Worm (Caenorhabditis elegans): Measurements from ENCODE around the gene dpy-28.

dpy-28 gene

DNA sequence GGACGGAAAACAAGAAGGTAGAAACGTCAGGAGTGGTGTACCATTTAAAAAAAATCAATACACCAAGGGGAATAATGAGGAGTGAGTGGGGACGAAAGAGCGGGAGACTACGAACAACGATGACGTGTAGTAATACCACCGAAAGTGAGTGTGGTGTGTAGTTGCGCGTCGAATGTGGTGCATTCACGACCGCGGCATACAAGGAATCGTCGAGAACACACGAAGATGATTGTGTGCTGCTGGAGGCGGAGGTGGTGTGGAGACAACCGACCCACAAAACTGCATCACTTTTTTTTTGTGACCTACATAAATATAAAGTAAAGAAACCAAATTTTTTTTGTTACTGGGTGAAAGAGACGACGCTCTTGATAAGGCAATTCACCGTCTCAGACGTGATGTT, 55.4 kb downstream of the dpy-28 start (continued):
- TF ChIP-seq let-526 (GFP tag; IDR thresholded peaks at IDR 0.05), result peak; percentile 14; the same call in 1 of the 2 replicates
- TF ChIP-seq nhr-90 (tag; optimal IDR thresholded peaks at IDR 0.05), result peak; percentile 14
- no peak for TF ChIP-seq unc-130 (GFP tag; optimal IDR thresholded peaks at IDR 0.05)
- TF ChIP-seq lin-54 (GFP tag; optimal IDR thresholded peaks at IDR 0.05), result peak; percentile 38
- TF ChIP-seq athp-1 (tag; optimal IDR thresholded peaks at IDR 0.05), result no peak
- no peak for TF ChIP-seq ccch-3 (GFP tag; optimal IDR thresholded peaks at IDR 0.05)
- peak in 1 of 3 experiments; percentile 18 for TF ChIP-seq lin-35 (GFP tag; optimal IDR thresholded peaks at IDR 0.05)
- peak; percentile 19 for TF ChIP-seq ztf-18 (tag; optimal IDR thresholded peaks at IDR 0.05)
- TF ChIP-seq hsf-1 (GFP tag; IDR thresholded peaks at IDR 0.05), result peak; percentile 74
- no peak for TF ChIP-seq ztf-3 (GFP tag; optimal IDR thresholded peaks at IDR 0.05)
- TF ChIP-seq T07F8.4 (tag; optimal IDR thresholded peaks at IDR 0.05), result no peak
- TF ChIP-seq rpc-1 (optimal IDR thresholded peaks at IDR 0.05), result no peak
- no peak for TF ChIP-seq rpc-1 (tag; optimal IDR thresholded peaks at IDR 0.05)
- peak; percentile 66 for TF ChIP-seq ceh-27 (GFP tag; optimal IDR thresholded peaks at IDR 0.05)
- peak; percentile 13; the same call in 1 of the 2 replicates for TF ChIP-seq egrh-3 (GFP tag; IDR thresholded peaks at IDR 0.05)
- peak; percentile 69 for TF ChIP-seq ZK185.1 (tag; optimal IDR thresholded peaks at IDR 0.05; ENCODE audit: poor library complexity, severe bottlenecking)
- no peak for TF ChIP-seq dpl-1 (GFP tag; optimal IDR thresholded peaks at IDR 0.05)
- TF ChIP-seq ztf-6 (GFP tag; IDR thresholded peaks at IDR 0.05), result no peak
- TF ChIP-seq bed-2 (GFP tag; IDR thresholded peaks at IDR 0.05), result no peak
- TF ChIP-seq dox-1 (GFP tag; IDR thresholded peaks at IDR 0.05), result peak; percentile 76
- no peak for TF ChIP-seq lsl-1 (GFP tag; optimal IDR thresholded peaks at IDR 0.05)
- TF ChIP-seq somi-1 (GFP tag; optimal IDR thresholded peaks at IDR 0.05), result no peak
- TF ChIP-seq K12H6.12 (tag; optimal IDR thresholded peaks at IDR 0.05), result peak; percentile 15
- no peak for TF ChIP-seq Y53G8AR.9 (GFP tag; conservative IDR thresholded peaks at IDR 0.05)
- TF ChIP-seq egl-18 (GFP tag; IDR thresholded peaks at IDR 0.05), result no peak
- no peak for TF ChIP-seq sptf-2 (GFP tag; optimal IDR thresholded peaks at IDR 0.05)
- no peak for TF ChIP-seq lsy-27 (tag; optimal IDR thresholded peaks at IDR 0.05; ENCODE audit: borderline replicate concordance, insufficient read depth)
- no peak for TF ChIP-seq B0035.1 (tag; optimal IDR thresholded peaks at IDR 0.05)
- 0 out of 2 replicates have a peak, but pooled peaks have one; percentile 22 for TF ChIP-seq pbrm-1 (GFP tag; IDR thresholded peaks at IDR 0.05)
- no peak for TF ChIP-seq efl-1 (GFP tag; optimal IDR thresholded peaks at IDR 0.05)
- TF ChIP-seq hlh-12 (tag; optimal IDR thresholded peaks at IDR 0.05), result no peak
- TF ChIP-seq lin-26 (GFP tag; IDR thresholded peaks at IDR 0.05), result peak; percentile 36; the same call in 1 of the 2 replicates
- no peak for TF ChIP-seq lag-1 (GFP tag; IDR thresholded peaks at IDR 0.05)
- no peak for TF ChIP-seq C17E4.6 (GFP tag; IDR thresholded peaks at IDR 0.05)
- TF ChIP-seq ztf-28 (GFP tag; IDR thresholded peaks at IDR 0.05), result no peak
- TF ChIP-seq ztf-22 (GFP tag; optimal IDR thresholded peaks at IDR 0.05), result no peak
- no peak for TF ChIP-seq F10E7.11 (tag; optimal IDR thresholded peaks at IDR 0.05)
- TF ChIP-seq Y53F4B.3 (GFP tag; IDR thresholded peaks at IDR 0.05), result no peak
- no peak for TF ChIP-seq nhr-179 (tag; optimal IDR thresholded peaks at IDR 0.05)
- TF ChIP-seq akir-1 (GFP tag; optimal IDR thresholded peaks at IDR 0.05), result no peak
- no peak for TF ChIP-seq gei-17 (GFP tag; optimal IDR thresholded peaks at IDR 0.05)
- no peak for TF ChIP-seq ztf-25 (GFP tag; IDR thresholded peaks at IDR 0.05)
- TF ChIP-seq repo-1 (tag; optimal IDR thresholded peaks at IDR 0.05), result peak; percentile 12
- TF ChIP-seq dpff-1 (tag; optimal IDR thresholded peaks at IDR 0.05), result no peak
- TF ChIP-seq F57C9.4 (tag; optimal IDR thresholded peaks at IDR 0.05), result no peak
- TF ChIP-seq nhr-80 (tag; optimal IDR thresholded peaks at IDR 0.05), result peak; percentile 71
- no peak for TF ChIP-seq Y56A3A.18 (GFP tag; IDR thresholded peaks at IDR 0.05)
- peak; percentile 64 to 88 for TF ChIP-seq let-607 (tag; optimal IDR thresholded peaks at IDR 0.05)
- peak; percentile 24 for TF ChIP-seq die-1 (tag; optimal IDR thresholded peaks at IDR 0.05)
- no peak for TF ChIP-seq ceh-40 (GFP tag; IDR thresholded peaks at IDR 0.05)
